Fruit fly (Drosophila melanogaster) whole organism, embryonic: Measurements from ENCODE around the gene CG6236.

Source experiments
- Atf6 ChIP-seq: fragments of 200-800 bp; sonication (Bioruptor generic); IDR thresholded peaks from 2 replicates; pipeline ENCODE4 v1.3.6; 2022; ENCODE audit warnings: missing biosample characterization, missing genetic modification characterization
- Blimp-1 ChIP-seq: fragments of 200-800 bp; sonication (Bioruptor generic); optimal IDR thresholded peaks from 3 replicates; lab custom pipeline; 2018; ENCODE audit warnings: missing biosample characterization, missing genetic modification characterization, mild to moderate bottlenecking, moderate library complexity, missing genetic modification reagents
- CG10431 ChIP-seq: fragments of 200-800 bp; sonication (Bioruptor generic); optimal IDR thresholded peaks from 3 replicates; lab custom pipeline; 2018; ENCODE audit warnings: missing biosample characterization, mild to moderate bottlenecking, missing genetic modification characterization
- CG11723 ChIP-seq: fragments of 200-800 bp; sonication (Bioruptor generic); optimal IDR thresholded peaks from 2 replicates; lab custom pipeline; 2017; ENCODE audit warnings: missing biosample characterization, mild to moderate bottlenecking, missing genetic modification characterization
- CG12219 ChIP-seq: fragments of 200-800 bp; sonication (Bioruptor generic); optimal IDR thresholded peaks from 3 replicates; lab custom pipeline; 2018; ENCODE audit warnings: missing biosample characterization, mild to moderate bottlenecking, missing genetic modification characterization
- CG13624 ChIP-seq: fragments of 200-800 bp; sonication (Bioruptor generic); optimal IDR thresholded peaks from 2 replicates; lab custom pipeline; 2016; ENCODE audit warnings: missing biosample characterization, missing genetic modification characterization
- CG15011 ChIP-seq: fragments of 200-800 bp; sonication (Bioruptor generic); optimal IDR thresholded peaks from 3 replicates; lab custom pipeline; 2018; ENCODE audit warnings: missing biosample characterization, mild to moderate bottlenecking, missing genetic modification characterization
- CG15696 ChIP-seq: fragments of 200-800 bp; sonication (Bioruptor generic); optimal IDR thresholded peaks from 2 replicates; lab custom pipeline; 2019; ENCODE audit warnings: missing biosample characterization, mild to moderate bottlenecking, missing genetic modification characterization, moderate library complexity
- CG1603 ChIP-seq: fragments of 200-800 bp; sonication (Bioruptor generic); optimal IDR thresholded peaks from 2 replicates; lab custom pipeline; 2019; ENCODE audit warnings: missing biosample characterization, mild to moderate bottlenecking, missing genetic modification characterization, moderate library complexity
- CG17385 ChIP-seq: fragments of 200-800 bp; sonication (Bioruptor generic); optimal IDR thresholded peaks from 3 replicates; lab custom pipeline; 2018; ENCODE audit warnings: missing biosample characterization, mild to moderate bottlenecking, missing genetic modification characterization
- CG2120 ChIP-seq: fragments of 200-800 bp; sonication (Bioruptor generic); optimal IDR thresholded peaks from 3 replicates; lab custom pipeline; 2016; ENCODE audit warnings: missing biosample characterization, missing genetic modification characterization
- CG2712 ChIP-seq: fragments of 200-800 bp; optimal IDR thresholded peaks from 3 replicates; lab custom pipeline; 2019; ENCODE audit warnings: missing biosample characterization, mild to moderate bottlenecking, missing genetic modification characterization, moderate library complexity
- CG30403 ChIP-seq: fragments of 200-800 bp; sonication (Bioruptor generic); optimal IDR thresholded peaks from 3 replicates; lab custom pipeline; 2016; ENCODE audit warnings: missing biosample characterization, missing genetic modification characterization
- CG31224 ChIP-seq: fragments of 200-800 bp; sonication (Bioruptor generic); IDR thresholded peaks from 2 replicates; pipeline ENCODE4 v1.3.6; 2022; ENCODE audit warnings: missing biosample characterization, missing genetic modification characterization
- CG34376 ChIP-seq: fragments of 200-800 bp; sonication (Bioruptor generic); optimal IDR thresholded peaks from 2 replicates; lab custom pipeline; 2018; ENCODE audit warnings: missing biosample characterization, mild to moderate bottlenecking, missing genetic modification characterization
- CG7839 ChIP-seq: fragments of 200-800 bp; sonication (Bioruptor generic); optimal IDR thresholded peaks from 3 replicates; lab custom pipeline; 2018; ENCODE audit warnings: missing biosample characterization, mild to moderate bottlenecking, missing genetic modification characterization, moderate library complexity
- CG8290 ChIP-seq, 3 experiments: fragments of 200-800 bp; sonication (Bioruptor generic); optimal IDR thresholded peaks; 2 replicates each; lab custom pipeline; 2016 to 2019; ENCODE audit warnings: missing biosample characterization in 3 of 3, missing genetic modification characterization in 3 of 3, mild to moderate bottlenecking in 2 of 3, moderate library complexity in 1 of 3
- CG8359 ChIP-seq: fragments of 200-800 bp; sonication (Bioruptor generic); optimal IDR thresholded peaks from 2 replicates; lab custom pipeline; 2017; ENCODE audit warnings: missing biosample characterization, mild to moderate bottlenecking, missing genetic modification characterization, borderline replicate concordance
- CG8388 ChIP-seq: fragments of 200-800 bp; sonication (Bioruptor generic); optimal IDR thresholded peaks from 2 replicates; lab custom pipeline; 2019; ENCODE audit warnings: missing biosample characterization, mild to moderate bottlenecking, missing genetic modification characterization, moderate library complexity
- CG8924 ChIP-seq: fragments of 200-800 bp; optimal IDR thresholded peaks from 3 replicates; lab custom pipeline; 2019; ENCODE audit warnings: missing biosample characterization, mild to moderate bottlenecking, missing genetic modification characterization, moderate library complexity
- CG9817 ChIP-seq: fragments of 200-800 bp; sonication (Bioruptor generic); optimal IDR thresholded peaks from 2 replicates; lab custom pipeline; 2018; ENCODE audit warnings: missing biosample characterization, mild to moderate bottlenecking, missing genetic modification characterization, moderate library complexity
- CG9876 ChIP-seq: fragments of 200-800 bp; sonication (Bioruptor generic); optimal IDR thresholded peaks from 2 replicates; lab custom pipeline; 2016; ENCODE audit warnings: missing biosample characterization, missing genetic modification characterization
- Fer3 ChIP-seq: fragments of 200-800 bp; sonication (Bioruptor generic); optimal IDR thresholded peaks from 2 replicates; lab custom pipeline; 2018; ENCODE audit warnings: missing biosample characterization, mild to moderate bottlenecking, missing genetic modification characterization, moderate library complexity
- Gug ChIP-seq: fragments of 200-800 bp; sonication (Bioruptor generic); IDR thresholded peaks from 4 replicates; pipeline ENCODE4 v1.3.6; 2022; ENCODE audit warnings: missing biosample characterization, missing genetic modification characterization
- Hmr ChIP-seq: fragments of 200-800 bp; sonication (Bioruptor generic); optimal IDR thresholded peaks from 3 replicates; lab custom pipeline; 2017; ENCODE audit warnings: mild to moderate bottlenecking, missing biosample characterization, missing genetic modification reagents, missing genetic modification characterization
- Med ChIP-seq: fragments of 200-800 bp; sonication (Bioruptor generic); peaks from one replicate; lab custom pipeline; 2016; ENCODE audit warnings: missing biosample characterization, missing genetic modification characterization, mild to moderate bottlenecking, inconsistent platforms, moderate library complexity
- Meics ChIP-seq: fragments of 200-800 bp; sonication (Bioruptor generic); optimal IDR thresholded peaks from 2 replicates; lab custom pipeline; 2017; ENCODE audit warnings: missing biosample characterization, mild to moderate bottlenecking, missing genetic modification characterization
- Mes4 ChIP-seq: fragments of 200-800 bp; sonication (Bioruptor generic); optimal IDR thresholded peaks from 2 replicates; lab custom pipeline; 2016; ENCODE audit warnings: missing biosample characterization, missing genetic modification characterization
- Mrtf ChIP-seq: fragments of 200-800 bp; sonication (Bioruptor generic); IDR thresholded peaks from 3 replicates; pipeline ENCODE4 v1.3.6; 2022; ENCODE audit warnings: missing biosample characterization, missing genetic modification characterization
- Myb ChIP-seq: fragments of 200-800 bp; sonication (Bioruptor generic); optimal IDR thresholded peaks from 2 replicates; lab custom pipeline; 2016; ENCODE audit warnings: missing biosample characterization, missing genetic modification characterization
- NfI ChIP-seq: fragments of 200-800 bp; sonication (Bioruptor generic); optimal IDR thresholded peaks from 3 replicates; lab custom pipeline; 2018; ENCODE audit warnings: missing biosample characterization, mild to moderate bottlenecking, missing genetic modification characterization, moderate library complexity
- Pdp1 ChIP-seq, 2 experiments: fragments of 200-800 bp; sonication (Bioruptor generic); optimal IDR thresholded peaks; 3 replicates each; lab custom pipeline; 2016; ENCODE audit warnings: missing biosample characterization in 2 of 2, missing genetic modification characterization in 2 of 2, mild to moderate bottlenecking in 1 of 2, moderate library complexity in 1 of 2
- ato ChIP-seq: fragments of 200-800 bp; sonication (Bioruptor generic); IDR thresholded peaks from 2 replicates; pipeline ENCODE4 v1.3.6; 2022; ENCODE audit warnings: missing biosample characterization, missing genetic modification characterization; ENCODE audit not compliant: partially characterized antibody
- bcd ChIP-seq: fragments of 200-800 bp; sonication (Bioruptor generic); optimal IDR thresholded peaks from 2 replicates; lab custom pipeline; 2017; ENCODE audit warnings: missing biosample characterization, mild to moderate bottlenecking, missing genetic modification characterization
- crc ChIP-seq: fragments of 200-800 bp; sonication (Bioruptor generic); optimal IDR thresholded peaks from 2 replicates; lab custom pipeline; 2016; ENCODE audit warnings: missing biosample characterization, missing genetic modification characterization
- dmrt99B ChIP-seq: fragments of 200-800 bp; sonication (Bioruptor generic); optimal IDR thresholded peaks from 2 replicates; lab custom pipeline; 2018; ENCODE audit warnings: missing biosample characterization, mild to moderate bottlenecking, missing genetic modification characterization, moderate library complexity
- ftz-f1 ChIP-seq: fragments of 200-800 bp; sonication (Bioruptor generic); optimal IDR thresholded peaks from 2 replicates; lab custom pipeline; 2016; ENCODE audit warnings: missing biosample characterization, missing genetic modification characterization
- gro ChIP-seq: fragments of 200-800 bp; sonication (Bioruptor generic); optimal IDR thresholded peaks from 2 replicates; lab custom pipeline; 2016; ENCODE audit warnings: missing biosample characterization, missing genetic modification characterization
- ham ChIP-seq: fragments of 200-800 bp; sonication (Bioruptor generic); IDR thresholded peaks from 2 replicates; pipeline ENCODE4 v1.3.6; 2022; ENCODE audit warnings: missing biosample characterization, missing genetic modification characterization
- jigr1 ChIP-seq: fragments of 200-800 bp; sonication (Bioruptor generic); IDR thresholded peaks from 3 replicates; pipeline ENCODE4 v1.3.6; 2022; ENCODE audit warnings: missing biosample characterization, missing genetic modification characterization
- kay ChIP-seq: fragments of 200-800 bp; sonication (Bioruptor generic); optimal IDR thresholded peaks from 2 replicates; lab custom pipeline; 2016; ENCODE audit warnings: missing biosample characterization, missing genetic modification characterization
- pfk ChIP-seq: fragments of 200-800 bp; sonication (Bioruptor generic); optimal IDR thresholded peaks from 2 replicates; lab custom pipeline; 2018; ENCODE audit warnings: missing biosample characterization, mild to moderate bottlenecking, missing genetic modification characterization, moderate library complexity
- pros ChIP-seq: fragments of 200-800 bp; sonication (Bioruptor generic); optimal IDR thresholded peaks from 3 replicates; lab custom pipeline; 2019; ENCODE audit warnings: missing biosample characterization, mild to moderate bottlenecking, missing genetic modification characterization, moderate library complexity
- pum ChIP-seq: fragments of 200-800 bp; sonication (Bioruptor generic); optimal IDR thresholded peaks from 2 replicates; lab custom pipeline; 2016; ENCODE audit warnings: missing biosample characterization, missing genetic modification characterization
- ranshi ChIP-seq: fragments of 200-800 bp; sonication (Bioruptor generic); IDR thresholded peaks from 2 replicates; pipeline ENCODE4 v1.3.6; 2022; ENCODE audit warnings: missing biosample characterization, missing genetic modification characterization
- repo ChIP-seq: fragments of 200-800 bp; sonication (Bioruptor generic); optimal IDR thresholded peaks from 2 replicates; lab custom pipeline; 2016; ENCODE audit warnings: missing biosample characterization, missing genetic modification characterization
- sens ChIP-seq: fragments of 200-800 bp; sonication (Bioruptor generic); peaks from one replicate; lab custom pipeline; 2016; ENCODE audit warnings: missing biosample characterization, missing genetic modification characterization
- unc-4 ChIP-seq: fragments of 200-800 bp; sonication (Bioruptor generic); IDR thresholded peaks from 2 replicates; pipeline ENCODE4 v1.3.6; 2022; ENCODE audit warnings: missing biosample characterization, missing genetic modification characterization; ENCODE audit not compliant: partially characterized antibody

The CG6236 gene

DNA sequence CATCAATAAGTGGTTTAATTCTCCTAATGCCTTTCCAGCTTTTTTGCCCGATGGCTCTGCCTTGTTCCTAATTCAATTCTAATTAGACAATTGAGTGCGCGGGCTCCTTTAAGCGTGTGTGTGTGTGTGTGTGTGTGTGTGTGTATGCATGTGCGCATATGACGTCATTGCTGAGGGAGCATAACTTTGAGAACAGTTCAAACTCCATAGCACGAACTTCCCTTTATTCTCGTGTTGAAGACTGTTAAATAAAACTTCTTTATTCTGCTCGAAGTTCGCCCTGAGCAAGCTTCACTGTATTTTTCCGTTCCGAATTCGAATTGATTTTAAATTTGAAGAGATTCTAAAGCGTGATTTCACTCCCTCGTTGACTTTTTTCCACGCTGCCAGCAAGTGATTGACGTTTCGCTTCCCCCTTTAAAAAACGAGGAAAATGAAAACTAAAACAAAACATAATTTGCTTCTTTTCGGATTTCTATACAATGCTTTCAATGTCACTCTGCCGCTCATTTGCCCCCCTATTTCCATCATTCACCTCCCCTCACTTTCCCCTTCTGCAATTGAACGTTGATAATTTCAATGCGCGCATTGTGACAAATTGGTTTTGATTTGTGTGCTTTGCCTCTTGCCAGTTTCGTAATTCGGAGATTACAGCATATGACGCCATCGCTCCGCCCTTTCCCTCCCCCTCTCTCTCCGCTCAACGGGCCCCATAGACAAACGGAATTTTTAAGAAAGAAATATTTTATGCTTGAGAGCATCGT, 35.6 kb downstream of the CG6236 start (continued):
- TF ChIP-seq Meics (peak; percentile 50), CG1603 (peak; percentile 35), crc (GFP tag; lab: Kevin White, UChicago) (peak; percentile 20), Myb (peak; percentile 19), CG15011 (peak; percentile 29), gro (GFP tag; lab: Kevin White, UChicago) (no peak), ham (GFP tag; lab: Robert Waterston, UW) (no peak), Med (GFP tag; lab: Kevin White, UChicago) (peak; percentile 87), Atf6 (GFP tag; lab: Robert Waterston, UW) (no peak), dmrt99B (tag; lab: Kevin White, UChicago) (peak; percentile 30), CG31224 (GFP tag; lab: Robert Waterston, UW) (no peak), CG34376 (GFP tag; lab: Kevin White, UChicago) (peak; percentile 63), CG15696 (tag; lab: Kevin White, UChicago) (peak; percentile 7), CG7839 (tag; lab: Kevin White, UChicago) (peak; percentile 37), CG8290 (GFP tag; optimal IDR thresholded peaks at IDR 0.05; lab: Kevin White, UChicago) (no peak), CG8290 (tag; optimal IDR thresholded peaks at IDR 0.05; lab: Kevin White, UChicago) (peak in 1 of 2 experiments; percentile 53), CG11723 (GFP tag; lab: Kevin White, UChicago) (peak; percentile 8), Hmr (GFP tag; lab: Kevin White, UChicago) (peak; percentile 20), unc-4 (GFP tag; lab: Robert Waterston, UW) (no peak), NfI (GFP tag; lab: Kevin White, UChicago) (peak; percentile 27), kay (GFP tag; lab: Kevin White, UChicago) (no peak), Mrtf (GFP tag; lab: Robert Waterston, UW) (no peak), CG17385 (GFP tag; lab: Kevin White, UChicago) (no peak), pfk (GFP tag; lab: Kevin White, UChicago) (no peak), Blimp-1 (peak; percentile 12), CG8359 (no peak), CG9817 (tag; lab: Kevin White, UChicago) (peak; percentile 46), jigr1 (GFP tag; lab: Robert Waterston, UW) (no peak), sens (peak; percentile 74), ato (GFP tag; lab: Robert Waterston, UW) (no peak), CG8924 (tag; lab: Kevin White, UChicago) (peak; percentile 14), bcd (peak; percentile 18), pum (peak; percentile 33), CG2712 (tag; lab: Kevin White, UChicago) (peak; percentile 6), CG9876 (peak; percentile 2), CG2120 (GFP tag; lab: Kevin White, UChicago) (peak; percentile 61), repo (peak; percentile 17), pros (GFP tag; lab: Kevin White, UChicago) (peak; percentile 3), CG10431 (GFP tag; lab: Kevin White, UChicago) (no peak), CG13624 (GFP tag; lab: Kevin White, UChicago) (peak; percentile 16), Mes4 (GFP tag; lab: Kevin White, UChicago) (no peak), Fer3 (tag; lab: Kevin White, UChicago) (peak; percentile 25), CG12219 (GFP tag; lab: Kevin White, UChicago) (peak; percentile 1), CG8388 (GFP tag; lab: Kevin White, UChicago) (peak; percentile 13), ftz-f1 (GFP tag; lab: Kevin White, UChicago) (peak; percentile 52), Pdp1 (GFP tag; optimal IDR thresholded peaks at IDR 0.05; lab: Kevin White, UChicago) (peak in 1 of 2 experiments; percentile 96), CG30403 (GFP tag; lab: Kevin White, UChicago) (peak; percentile 1), Gug (GFP tag; lab: Robert Waterston, UW) (peak; percentile 54; the same call in 1 of the 4 replicates), ranshi (GFP tag; lab: Robert Waterston, UW) (no peak)
